Worm (Caenorhabditis elegans) whole organism, L4/young adult: ENCODE results near the gene jkk-1.

Source experiments
- W03F9.2 ChIP-seq: fragments of 150-350 bp; optimal IDR thresholded peaks from 2 replicates; lab custom pipeline; 2014; ENCODE audit warnings: missing biosample characterization, missing genetic modification characterization
- dao-5 ChIP-seq: sonication (generic microtip); optimal IDR thresholded peaks from 2 replicates; lab custom pipeline; 2016; ENCODE audit warnings: missing genotype, missing genetic modification characterization, moderate library complexity, missing compliant biosample characterization
- him-1 ChIP-seq: sonication (generic microtip); optimal IDR thresholded peaks from 2 replicates; lab custom pipeline; 2016; ENCODE audit warnings: missing genotype, missing genetic modification reagents, missing genetic modification characterization, missing compliant biosample characterization

- TF ChIP-seq him-1 (tag; lab: Kevin White, UChicago), result no peak
- TF ChIP-seq dao-5 (tag; lab: Kevin White, UChicago), result no peak
- TF ChIP-seq W03F9.2, result no peak
Measured at ce11 chrX:5413510-5413909, 45.2 kb downstream of the jkk-1 start, which contains the start of gene pks-1.
